Worm (Caenorhabditis elegans): ENCODE results near the gene ZK1320.2.

Gene ZK1320.2

DNA sequence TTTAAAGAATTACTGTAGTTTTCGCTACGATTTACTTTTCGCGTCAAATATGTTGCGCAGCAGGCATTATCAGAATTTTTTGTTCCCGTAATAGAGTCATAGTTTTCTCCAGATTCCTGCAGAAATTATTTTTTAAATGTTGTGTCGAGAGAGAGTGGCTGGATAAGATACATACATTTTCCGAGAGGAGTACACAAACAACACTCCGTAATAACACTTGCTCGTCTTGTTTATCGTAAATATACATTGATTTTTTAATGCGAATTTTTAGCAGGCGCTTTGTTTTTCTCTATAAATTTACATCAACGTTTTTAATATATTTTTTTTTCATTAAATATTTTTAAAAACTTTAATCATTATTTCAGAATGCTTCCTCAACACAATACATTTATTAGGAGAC lies 10.2 kb upstream of the ZK1320.2 start, which contains the start of gene taf-8:
Gene taf-8, plus strand, starts transcription at position 360 of the 400 bp plus-strand sequence.
- no peak for TF ChIP-seq lin-32 (GFP tag; optimal IDR thresholded peaks at IDR 0.05)
- no peak for TF ChIP-seq elt-3 (tag; optimal IDR thresholded peaks at IDR 0.05)
- no peak for TF ChIP-seq bed-3 (GFP tag; optimal IDR thresholded peaks at IDR 0.05)
- peak; percentile 31 for TF ChIP-seq pha-4 (tag; optimal IDR thresholded peaks at IDR 0.05)
- TF ChIP-seq nhr-2 (tag; optimal IDR thresholded peaks at IDR 0.05) = no peak
- no peak for TF ChIP-seq mab-5 (tag; optimal IDR thresholded peaks at IDR 0.05)
- no peak for TF ChIP-seq ceh-39 (tag; optimal IDR thresholded peaks at IDR 0.05)
- no peak for TF ChIP-seq mls-2 (tag; optimal IDR thresholded peaks at IDR 0.05)
- TF ChIP-seq lsy-2 (tag; optimal IDR thresholded peaks at IDR 0.05) = peak; percentile 53
- TF ChIP-seq ces-1 (GFP tag; optimal IDR thresholded peaks at IDR 0.05) = peak; percentile 69

- TF ChIP-seq zip-8 (tag; optimal IDR thresholded peaks at IDR 0.05) (no peak), nhr-76 (tag; optimal IDR thresholded peaks at IDR 0.05) (no peak), nhr-12 (tag; optimal IDR thresholded peaks at IDR 0.05) (no peak), ces-1 (GFP tag; optimal IDR thresholded peaks at IDR 0.05) (peak; percentile 55), ceh-83 (GFP tag; optimal IDR thresholded peaks at IDR 0.05) (no peak), nhr-28 (tag; optimal IDR thresholded peaks at IDR 0.05) (no peak)
Observed at ce11 chrII:9667382-9667781, 8.6 kb upstream of the ZK1320.2 start, which contains the start of gene ZK1320.11. ZK1320.11 (plus strand) TSS chrII:9667624.

DNA sequence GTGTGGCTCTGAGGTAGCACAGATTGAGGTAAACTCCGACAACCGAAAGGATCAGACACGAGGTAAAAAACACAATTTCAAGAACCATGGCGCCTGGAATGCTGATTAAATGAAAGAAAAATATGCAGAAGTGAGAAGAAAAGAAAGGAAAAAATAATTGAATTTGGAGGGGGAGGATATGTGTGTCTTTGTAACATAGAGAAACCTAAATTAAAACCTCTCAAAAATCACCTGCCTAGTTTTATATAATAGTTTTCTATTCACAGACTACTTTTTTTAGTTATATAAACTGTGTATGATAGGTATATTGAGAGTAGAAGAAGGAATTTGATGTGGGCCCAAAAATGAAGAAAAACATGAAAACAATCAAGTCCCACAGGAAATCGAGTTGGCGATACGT lies 6.8 kb upstream of the ZK1320.2 start, which contains the start of gene ZK1320.5:
Gene ZK1320.5, minus strand, starts transcription at position 101 of the 400 bp plus-strand sequence.
- TF ChIP-seq ceh-83 (GFP tag; optimal IDR thresholded peaks at IDR 0.05) (no peak), nhr-237 (tag; optimal IDR thresholded peaks at IDR 0.05) (no peak), nhr-2 (tag; optimal IDR thresholded peaks at IDR 0.05) (no peak), ces-1 (GFP tag; optimal IDR thresholded peaks at IDR 0.05) (no peak), lin-32 (GFP tag; optimal IDR thresholded peaks at IDR 0.05) (no peak), snpc-4 (tag; optimal IDR thresholded peaks at IDR 0.05) (no peak), lsy-2 (tag; optimal IDR thresholded peaks at IDR 0.05) (no peak), unc-62 (GFP tag; optimal IDR thresholded peaks at IDR 0.05) (no peak), M03D4.4 (tag; optimal IDR thresholded peaks at IDR 0.05) (no peak), bed-3 (GFP tag; optimal IDR thresholded peaks at IDR 0.05) (no peak)

ce11 chrII:9662797-9663196 lies 4.0 kb upstream of the ZK1320.2 start, which contains the start of gene cyp-13A10:
cyp-13A10 (minus strand) TSS chrII:9662884.
- no peak for TF ChIP-seq nhr-28 (tag; optimal IDR thresholded peaks at IDR 0.05)
- TF ChIP-seq zip-8 (tag; optimal IDR thresholded peaks at IDR 0.05) = peak; percentile 32

ce11 chrII:9662160-9662559 lies 3.4 kb upstream of the ZK1320.2 start:
- TF ChIP-seq tbx-8 (GFP tag; optimal IDR thresholded peaks at IDR 0.05) (no peak), mls-2 (tag; optimal IDR thresholded peaks at IDR 0.05) (no peak), nhr-76 (tag; optimal IDR thresholded peaks at IDR 0.05) (no peak), ces-1 (GFP tag; optimal IDR thresholded peaks at IDR 0.05) (no peak), ceh-43 (GFP tag; optimal IDR thresholded peaks at IDR 0.05) (no peak), ceh-83 (GFP tag; optimal IDR thresholded peaks at IDR 0.05) (no peak), mep-1 (tag; optimal IDR thresholded peaks at IDR 0.05) (no peak), unc-39 (tag; optimal IDR thresholded peaks at IDR 0.05) (no peak), sptf-1 (tag; optimal IDR thresholded peaks at IDR 0.05) (no peak), ceh-39 (tag; optimal IDR thresholded peaks at IDR 0.05) (no peak), elt-1 (tag; optimal IDR thresholded peaks at IDR 0.05; ENCODE audit: borderline replicate concordance, insufficient read depth) (no peak), drap-1 (GFP tag; optimal IDR thresholded peaks at IDR 0.05) (no peak), ztf-11 (tag; optimal IDR thresholded peaks at IDR 0.05) (no peak), bed-3 (GFP tag; optimal IDR thresholded peaks at IDR 0.05) (no peak), cnd-1 (tag; optimal IDR thresholded peaks at IDR 0.05) (no peak), sem-2 (GFP tag; optimal IDR thresholded peaks at IDR 0.05) (no peak)

- no peak for TF ChIP-seq unc-39 (tag; optimal IDR thresholded peaks at IDR 0.05)
Observed at ce11 chrII:9660379-9660778, 1.6 kb upstream of the ZK1320.2 start, which contains the start of gene ZK1320.3. ZK1320.3 (minus strand) TSS chrII:9660419.
